Fruit fly (Drosophila melanogaster): ENCODE data around the gene Dyro.

Gene Dyro

dm6 chr3L:11306145-11307031, 10.7 kb upstream of the Dyro start (continued):
- TF ChIP-seq CG2889 (GFP tag; IDR thresholded peaks at IDR 0.05), result no peak
- TF ChIP-seq CG31441 (GFP tag; IDR thresholded peaks at IDR 0.05), result no peak
- peak; percentile 75 for TF ChIP-seq grn (GFP tag; optimal IDR thresholded peaks at IDR 0.05)
- no peak for TF ChIP-seq Fer2 (tag; optimal IDR thresholded peaks at IDR 0.05)
- TF ChIP-seq ERR (GFP tag; optimal IDR thresholded peaks at IDR 0.05), result no peak
- peak; percentile 2 for TF ChIP-seq chn (GFP tag; optimal IDR thresholded peaks at IDR 0.05)
- TF ChIP-seq chinmo (GFP tag; IDR thresholded peaks at IDR 0.05; ENCODE audit: partially characterized antibody), result no peak
- no peak for TF ChIP-seq CG34376 (GFP tag; optimal IDR thresholded peaks at IDR 0.05)
- TF ChIP-seq gcm (GFP tag; optimal IDR thresholded peaks at IDR 0.05), result no peak
- TF ChIP-seq prd (optimal IDR thresholded peaks at IDR 0.05), result no peak
- TF ChIP-seq prd (GFP tag; IDR thresholded peaks at IDR 0.05), result peak; percentile 28; the same call in 1 of the 3 replicates
- peak; percentile 21 for TF ChIP-seq CoRest (tag; optimal IDR thresholded peaks at IDR 0.05)
- TF ChIP-seq CG15011 (GFP tag; optimal IDR thresholded peaks at IDR 0.05), result no peak
- TF ChIP-seq Lhr (GFP tag; optimal IDR thresholded peaks at IDR 0.05), result no peak
- TF ChIP-seq Hsf (GFP tag; optimal IDR thresholded peaks at IDR 0.05), result no peak
- TF ChIP-seq sqz (GFP tag; optimal IDR thresholded peaks at IDR 0.05), result no peak
- TF ChIP-seq h (optimal IDR thresholded peaks at IDR 0.05), result no peak
- no peak for TF ChIP-seq CG11456 (GFP tag; IDR thresholded peaks at IDR 0.05)
- TF ChIP-seq CG2120 (GFP tag; optimal IDR thresholded peaks at IDR 0.05), result peak; percentile 10
- TF ChIP-seq Gsc (GFP tag; IDR thresholded peaks at IDR 0.05), result no peak
- no peak for TF ChIP-seq Sry-β (GFP tag; optimal IDR thresholded peaks at IDR 0.05)
- TF ChIP-seq CG10543 (GFP tag; optimal IDR thresholded peaks at IDR 0.05), result no peak
- TF ChIP-seq D (optimal IDR thresholded peaks at IDR 0.05), result no peak
- TF ChIP-seq D (GFP tag; optimal IDR thresholded peaks at IDR 0.05), result peak; percentile 20
- no peak for TF ChIP-seq Myb (GFP tag; optimal IDR thresholded peaks at IDR 0.05)
- TF ChIP-seq CG10565 (GFP tag; optimal IDR thresholded peaks at IDR 0.05), result no peak
- no peak for TF ChIP-seq tio (GFP tag; optimal IDR thresholded peaks at IDR 0.05)
- TF ChIP-seq Fer3 (tag; optimal IDR thresholded peaks at IDR 0.05), result no peak
- no peak for TF ChIP-seq Blimp-1 (GFP tag; optimal IDR thresholded peaks at IDR 0.05)
- no peak for TF ChIP-seq crc (GFP tag; optimal IDR thresholded peaks at IDR 0.05)
- TF ChIP-seq CG17802 (tag; optimal IDR thresholded peaks at IDR 0.05), result no peak
- peak; percentile 18 for TF ChIP-seq fd96Cb (tag; optimal IDR thresholded peaks at IDR 0.05)
- no peak for TF ChIP-seq fd64A (GFP tag; optimal IDR thresholded peaks at IDR 0.05)
- no peak for TF ChIP-seq zf30C (GFP tag; optimal IDR thresholded peaks at IDR 0.05)
- peak; percentile 36 for TF ChIP-seq CG12659 (GFP tag; optimal IDR thresholded peaks at IDR 0.05)
- peak; percentile 15 for TF ChIP-seq CG7839 (tag; optimal IDR thresholded peaks at IDR 0.05)
- TF ChIP-seq lmd (GFP tag; IDR thresholded peaks at IDR 0.05), result peak; percentile 45; the same call in 1 of the 2 replicates
- no peak for TF ChIP-seq CG33557 (GFP tag; optimal IDR thresholded peaks at IDR 0.05)
- no peak for TF ChIP-seq nerfin-1 (tag; optimal IDR thresholded peaks at IDR 0.05)
- TF ChIP-seq Elba2 (GFP tag; optimal IDR thresholded peaks at IDR 0.05), result no peak
- peak; percentile 19 for TF ChIP-seq Meics (GFP tag; optimal IDR thresholded peaks at IDR 0.05)
- no peak for TF ChIP-seq repo (GFP tag; optimal IDR thresholded peaks at IDR 0.05)
- TF ChIP-seq CG3995 (GFP tag; optimal IDR thresholded peaks at IDR 0.05), result no peak
- peak; percentile 35 for TF ChIP-seq dmrt99B (tag; optimal IDR thresholded peaks at IDR 0.05)
- peak; percentile 54 for TF ChIP-seq row (GFP tag; IDR thresholded peaks at IDR 0.05)
- TF ChIP-seq CG14050 (GFP tag; IDR thresholded peaks at IDR 0.05), result no peak
- TF ChIP-seq Poxn (GFP tag; IDR thresholded peaks at IDR 0.05), result no peak
- TF ChIP-seq kay (GFP tag; optimal IDR thresholded peaks at IDR 0.05), result no peak
- peak; percentile 44 for TF ChIP-seq Sox100B (GFP tag; optimal IDR thresholded peaks at IDR 0.05)
- TF ChIP-seq CG2712 (tag; optimal IDR thresholded peaks at IDR 0.05), result peak; percentile 39

All from whole organism, embryonic.